Fruit fly (Drosophila melanogaster) whole organism: ENCODE data around the gene CG5355.

Source experiments
- CG8478 ChIP-seq: fragments of >200 bp; optimal IDR thresholded peaks from 2 replicates; lab custom pipeline; 2018; ENCODE audit warnings: inconsistent platforms
- Dll ChIP-seq: fragments of >200 bp; optimal IDR thresholded peaks from 2 replicates; lab custom pipeline; 2017
- EcR ChIP-seq, 2 experiments: fragments of >200 bp; optimal IDR thresholded peaks; 2 replicates each; lab custom pipeline; 2017; ENCODE audit warnings: missing biosample characterization in 2 of 2, missing genetic modification characterization in 2 of 2, missing genetic modification reagents in 2 of 2
- pan ChIP-seq: fragments of >200 bp; optimal IDR thresholded peaks from 2 replicates; lab custom pipeline; 2017
- psq ChIP-seq: fragments of >200 bp; optimal IDR thresholded peaks from 2 replicates; lab custom pipeline; 2017
- usp ChIP-seq: fragments of >200 bp; optimal IDR thresholded peaks from 2 replicates; lab custom pipeline; 2017; ENCODE audit warnings: missing biosample characterization, missing genetic modification characterization, mixed read lengths

CG5355 gene

DNA sequence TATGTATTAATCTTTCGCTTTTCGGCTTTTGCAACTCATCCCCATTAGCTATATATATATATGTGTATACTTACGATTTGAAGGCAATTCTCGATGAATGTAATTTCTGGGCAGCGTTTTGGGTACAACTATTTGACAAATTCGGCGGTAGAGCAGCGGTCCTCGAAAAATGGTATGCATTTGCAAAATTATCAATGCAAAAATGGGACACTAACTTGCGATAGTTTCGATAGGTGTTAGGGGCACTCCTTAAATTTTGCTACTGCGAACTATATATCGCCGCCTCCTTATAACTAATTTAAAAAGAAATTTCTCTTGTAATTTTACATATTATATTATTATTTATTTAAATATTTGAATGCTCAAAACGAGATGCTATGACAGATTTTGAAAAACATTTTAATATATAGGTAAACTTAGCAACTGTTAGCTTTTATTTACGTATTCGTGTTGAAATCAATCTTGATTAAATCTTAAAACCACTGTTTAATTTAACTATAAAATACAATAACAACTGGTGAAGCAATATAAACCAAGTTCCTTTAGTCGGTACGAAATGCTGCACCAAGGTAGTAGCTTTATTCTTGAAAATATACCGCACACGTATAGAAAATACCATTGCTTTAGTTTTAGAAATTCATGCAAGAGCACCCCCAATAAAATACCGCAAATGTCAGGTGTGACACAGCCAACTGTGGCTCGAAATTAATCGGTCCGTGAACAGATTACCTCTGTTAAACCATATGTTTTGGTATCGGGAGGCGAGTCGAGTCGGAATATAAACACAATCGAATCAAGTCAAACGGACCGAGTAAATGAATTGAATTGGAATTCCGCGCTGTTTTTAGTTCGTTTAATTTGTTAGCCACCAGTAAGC lies at the start of gene CG5355, which contains the start of gene Klp31E:
Gene CG5355, minus strand, starts transcription at position 213 of the 877 bp plus-strand sequence.
Gene Klp31E, plus strand, starts transcription at position 767 of the 877 bp plus-strand sequence.
- no peak for TF ChIP-seq Dll
- no peak for TF ChIP-seq psq (lab: Kevin White, UChicago)
- TF ChIP-seq CG8478 (lab: Kevin White, UChicago), result no peak
- no peak for TF ChIP-seq EcR (GFP tag; optimal IDR thresholded peaks at IDR 0.05; lab: Kevin White, UChicago)
- no peak for TF ChIP-seq pan (lab: Kevin White, UChicago)
- TF ChIP-seq usp (GFP tag; lab: Kevin White, UChicago), result no peak

DNA sequence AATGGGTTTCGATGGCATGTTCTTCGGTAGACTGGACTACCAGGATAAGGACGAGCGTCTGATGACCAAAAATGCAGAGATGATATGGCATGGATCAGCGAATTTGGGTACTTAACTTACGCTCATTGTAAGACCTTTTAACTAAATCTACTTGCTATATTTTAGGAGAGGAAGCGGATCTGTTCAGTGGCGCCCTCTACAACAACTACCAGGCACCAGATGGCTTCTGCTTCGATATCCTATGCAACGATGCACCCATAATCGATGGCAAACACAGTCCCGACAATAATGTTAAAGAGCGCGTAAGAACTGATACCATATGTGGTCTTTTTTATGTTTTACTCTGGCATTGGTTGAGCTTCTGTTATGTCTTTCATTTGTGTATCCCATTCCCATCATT lies 45.7 kb upstream of the CG5355 start:
- TF ChIP-seq Dll (no peak), EcR (GFP tag; optimal IDR thresholded peaks at IDR 0.05; lab: Kevin White, UChicago) (no peak)

- TF ChIP-seq usp (GFP tag; lab: Kevin White, UChicago) (no peak), psq (lab: Kevin White, UChicago) (no peak), CG8478 (lab: Kevin White, UChicago) (no peak), EcR (GFP tag; optimal IDR thresholded peaks at IDR 0.05; lab: Kevin White, UChicago) (no peak), Dll (no peak), pan (lab: Kevin White, UChicago) (no peak)
Measured at dm6 chr2L:10457191-10457899, 44.1 kb upstream of the CG5355 start, which contains the start of the genes LManI and LManII. Gene LManI, minus strand, starts transcription at chr2L:10457241. Gene LManII, plus strand, starts transcription at chr2L:10457658.

- TF ChIP-seq Dll (no peak), usp (GFP tag; lab: Kevin White, UChicago) (no peak), pan (lab: Kevin White, UChicago) (no peak), EcR (GFP tag; optimal IDR thresholded peaks at IDR 0.05; lab: Kevin White, UChicago) (no peak), CG8478 (lab: Kevin White, UChicago) (no peak), psq (lab: Kevin White, UChicago) (no peak)
Measured at dm6 chr2L:10455944-10456520, 42.8 kb upstream of the CG5355 start.

DNA sequence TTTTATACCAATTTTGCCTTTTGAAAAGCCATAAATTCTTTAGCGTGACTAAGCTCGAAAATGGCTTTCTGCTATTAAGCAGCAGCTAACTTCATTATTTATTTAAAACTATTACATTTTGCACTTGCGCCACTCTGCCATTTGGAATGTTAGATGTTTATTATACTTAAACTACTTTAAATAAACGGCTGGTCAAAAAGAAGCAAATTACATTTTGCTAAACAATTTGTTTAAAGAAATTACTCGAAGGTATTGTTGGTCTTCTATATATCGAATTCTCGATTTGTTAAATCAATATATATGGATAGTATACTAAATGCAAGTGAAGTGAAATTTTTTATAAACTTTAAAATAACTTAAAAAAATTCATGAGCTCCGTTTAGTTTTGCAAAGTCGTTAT lies 39.0 kb upstream of the CG5355 start, which contains the start of gene ppk10:
Gene ppk10, minus strand, starts transcription at position 101 of the 400 bp plus-strand sequence.
- TF ChIP-seq pan (lab: Kevin White, UChicago), result no peak
- TF ChIP-seq Dll, result no peak
- no peak for TF ChIP-seq CG8478 (lab: Kevin White, UChicago)
- no peak for TF ChIP-seq psq (lab: Kevin White, UChicago)
- no peak for TF ChIP-seq usp (GFP tag; lab: Kevin White, UChicago)
- TF ChIP-seq EcR (GFP tag; optimal IDR thresholded peaks at IDR 0.05; lab: Kevin White, UChicago), result no peak

DNA sequence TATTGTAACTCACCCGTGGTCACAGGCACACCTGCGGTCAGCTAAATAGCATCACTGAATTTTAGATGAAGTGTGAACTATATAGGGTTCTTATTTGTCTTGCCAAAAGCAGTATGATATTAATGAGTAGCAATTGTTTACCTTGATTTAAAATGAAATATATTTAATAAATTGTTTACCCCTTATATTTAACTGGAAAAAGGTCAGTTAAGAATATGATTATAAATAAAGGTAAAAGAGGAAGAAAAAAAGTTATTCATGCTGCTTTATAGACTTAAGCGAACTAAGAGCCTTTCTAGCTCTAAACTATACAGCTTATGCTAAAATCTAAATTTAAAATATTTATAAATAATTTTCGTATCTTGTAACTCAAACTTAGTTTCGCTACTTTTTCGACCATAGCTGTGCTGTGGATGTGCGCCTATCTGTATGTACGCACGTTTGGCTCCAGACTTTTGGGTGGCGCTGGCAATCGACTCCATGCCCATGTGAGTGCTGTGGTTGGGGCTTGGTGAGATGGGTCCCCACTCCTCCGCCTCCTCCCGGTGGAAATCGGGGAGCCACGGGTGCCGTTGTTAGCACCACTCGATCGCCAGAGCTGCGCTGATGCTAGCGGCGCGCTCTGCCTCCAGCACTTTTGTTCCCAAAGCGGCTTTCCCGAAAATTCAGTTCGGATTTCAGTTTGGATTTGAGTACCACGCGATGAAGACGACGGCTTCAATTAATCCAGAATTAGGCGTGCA lies 29.0 kb upstream of the CG5355 start, which contains the start of gene loh:
Gene loh, plus strand, starts transcription at position 487 of the 743 bp plus-strand sequence.
- TF ChIP-seq Dll, result no peak
- TF ChIP-seq CG8478 (lab: Kevin White, UChicago), result no peak
- no peak for TF ChIP-seq EcR (GFP tag; optimal IDR thresholded peaks at IDR 0.05; lab: Kevin White, UChicago)

dm6 chr2L:10439174-10439573 lies 25.9 kb upstream of the CG5355 start, which contains the start of gene Nse4:
Gene Nse4, plus strand, starts transcription at chr2L:10439440.
- no peak for TF ChIP-seq Dll
- TF ChIP-seq CG8478 (lab: Kevin White, UChicago), result no peak
- TF ChIP-seq usp (GFP tag; lab: Kevin White, UChicago), result no peak
- TF ChIP-seq pan (lab: Kevin White, UChicago), result no peak
- no peak for TF ChIP-seq EcR (GFP tag; optimal IDR thresholded peaks at IDR 0.05; lab: Kevin White, UChicago)
- TF ChIP-seq psq (lab: Kevin White, UChicago), result no peak

DNA sequence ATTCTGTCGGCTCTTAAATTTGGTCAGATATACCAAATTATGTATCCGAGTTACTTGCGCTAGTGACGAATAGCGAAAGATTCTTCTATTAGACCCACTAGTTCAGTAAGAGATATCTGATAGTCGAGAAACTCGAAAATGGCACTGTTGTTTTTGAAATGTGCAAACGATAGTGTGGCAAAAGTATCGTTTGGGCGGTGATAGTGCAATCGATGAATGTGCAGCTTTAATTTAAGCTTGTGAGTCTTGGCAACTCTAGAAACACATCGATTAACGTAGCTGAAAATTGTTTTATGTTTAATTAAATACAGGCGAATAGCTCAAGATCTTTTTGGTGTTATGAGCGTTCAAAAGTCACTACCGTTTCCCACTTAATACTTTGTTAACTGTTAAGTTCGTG lies 24.1 kb upstream of the CG5355 start, which contains the start of gene STUB1:
Gene STUB1, plus strand, starts transcription at position 232 of the 400 bp plus-strand sequence.
- no peak for TF ChIP-seq psq (lab: Kevin White, UChicago)
- no peak for TF ChIP-seq usp (GFP tag; lab: Kevin White, UChicago)
- no peak for TF ChIP-seq Dll
- TF ChIP-seq EcR (GFP tag; optimal IDR thresholded peaks at IDR 0.05; lab: Kevin White, UChicago), result no peak
- TF ChIP-seq CG8478 (lab: Kevin White, UChicago), result no peak
- TF ChIP-seq pan (lab: Kevin White, UChicago), result no peak

dm6 chr2L:10435606-10436160 lies 22.4 kb upstream of the CG5355 start, which contains the start of the genes TBC1D16 and holn1:
Gene TBC1D16, minus strand, starts transcription at chr2L:10435656.
Gene holn1, plus strand, starts transcription at chr2L:10435995.
- no peak for TF ChIP-seq CG8478 (lab: Kevin White, UChicago)
- no peak for TF ChIP-seq Dll
- no peak for TF ChIP-seq usp (GFP tag; lab: Kevin White, UChicago)
- no peak for TF ChIP-seq pan (lab: Kevin White, UChicago)
- TF ChIP-seq psq (lab: Kevin White, UChicago), result no peak
- no peak for TF ChIP-seq EcR (GFP tag; optimal IDR thresholded peaks at IDR 0.05; lab: Kevin White, UChicago)

- TF ChIP-seq EcR (GFP tag; optimal IDR thresholded peaks at IDR 0.05; lab: Kevin White, UChicago) (no peak), psq (lab: Kevin White, UChicago) (no peak), Dll (no peak), usp (GFP tag; lab: Kevin White, UChicago) (no peak), pan (lab: Kevin White, UChicago) (no peak), CG8478 (lab: Kevin White, UChicago) (no peak)
Measured at dm6 chr2L:10430802-10431476, 17.7 kb upstream of the CG5355 start, which contains the start of the genes Bug22 and TfIIB. Gene Bug22, minus strand, starts transcription at chr2L:10430918. Gene TfIIB, plus strand, starts transcription at chr2L:10431338.
